Fruit fly (Drosophila melanogaster) whole organism, embryonic: Measurements from ENCODE around the gene e.

Source experiments
- Ada2b ChIP-seq: fragments of 200-800 bp; sonication (Bioruptor generic); IDR thresholded peaks from 2 replicates; pipeline ENCODE4 v1.3.6; 2022; ENCODE audit warnings: missing biosample characterization, missing genetic modification characterization
- Atf6 ChIP-seq: fragments of 200-800 bp; sonication (Bioruptor generic); IDR thresholded peaks from 2 replicates; pipeline ENCODE4 v1.3.6; 2022; ENCODE audit warnings: missing biosample characterization, missing genetic modification characterization
- CG11093 ChIP-seq: fragments of 200-800 bp; sonication (Bioruptor generic); IDR thresholded peaks from 3 replicates; pipeline ENCODE4 v1.3.6; 2022; ENCODE audit warnings: missing biosample characterization, missing genetic modification characterization
- CG11695 ChIP-seq: fragments of 200-800 bp; sonication (Bioruptor generic); IDR thresholded peaks from 3 replicates; pipeline ENCODE4 v1.3.6; 2022; ENCODE audit warnings: missing biosample characterization, missing genetic modification characterization
- CG11723 ChIP-seq: fragments of 200-800 bp; sonication (Bioruptor generic); optimal IDR thresholded peaks from 2 replicates; lab custom pipeline; 2017; ENCODE audit warnings: missing biosample characterization, mild to moderate bottlenecking, missing genetic modification characterization
- CG13287 ChIP-seq: fragments of 200-800 bp; sonication (Bioruptor generic); IDR thresholded peaks from 2 replicates; pipeline ENCODE4 v1.3.6; 2022; ENCODE audit warnings: missing biosample characterization, missing genetic modification characterization; ENCODE audit not compliant: partially characterized antibody
- CG17328 ChIP-seq: fragments of 200-800 bp; sonication (Bioruptor generic); IDR thresholded peaks from 2 replicates; pipeline ENCODE4 v1.3.6; 2022; ENCODE audit warnings: missing biosample characterization, missing genetic modification characterization
- CG17359 ChIP-seq: fragments of 200-800 bp; sonication (Bioruptor generic); optimal IDR thresholded peaks from 3 replicates; lab custom pipeline; 2018; ENCODE audit warnings: missing biosample characterization, mild to moderate bottlenecking, missing genetic modification characterization, moderate library complexity
- CG17568 ChIP-seq: fragments of 200-800 bp; sonication (Bioruptor generic); optimal IDR thresholded peaks from 2 replicates; lab custom pipeline; 2018; ENCODE audit warnings: missing biosample characterization, mild to moderate bottlenecking, missing genetic modification characterization, moderate library complexity
- CG17912 ChIP-seq: fragments of 200-800 bp; sonication (Bioruptor generic); optimal IDR thresholded peaks from 2 replicates; lab custom pipeline; 2018; ENCODE audit warnings: missing biosample characterization, mild to moderate bottlenecking, missing genetic modification characterization
- CG2875 ChIP-seq: fragments of 200-800 bp; sonication (Bioruptor generic); optimal IDR thresholded peaks from 2 replicates; lab custom pipeline; 2017; ENCODE audit warnings: missing biosample characterization, mild to moderate bottlenecking, missing genetic modification characterization, missing genetic modification reagents
- CG31441 ChIP-seq: fragments of 200-800 bp; sonication (Bioruptor generic); IDR thresholded peaks from 2 replicates; pipeline ENCODE4 v1.3.6; 2022; ENCODE audit warnings: missing biosample characterization, missing genetic modification characterization
- CG33213 ChIP-seq: fragments of 200-800 bp; sonication (Bioruptor generic); optimal IDR thresholded peaks from 3 replicates; lab custom pipeline; 2016; ENCODE audit warnings: missing biosample characterization, missing genetic modification characterization
- CG33557 ChIP-seq: fragments of 200-800 bp; sonication (Bioruptor generic); optimal IDR thresholded peaks from 2 replicates; lab custom pipeline; 2019; ENCODE audit warnings: missing biosample characterization, mild to moderate bottlenecking, missing genetic modification characterization, moderate library complexity
- CG34376 ChIP-seq: fragments of 200-800 bp; sonication (Bioruptor generic); optimal IDR thresholded peaks from 2 replicates; lab custom pipeline; 2018; ENCODE audit warnings: missing biosample characterization, mild to moderate bottlenecking, missing genetic modification characterization
- CG4360 ChIP-seq: fragments of 200-800 bp; sonication (Bioruptor generic); IDR thresholded peaks from 2 replicates; pipeline ENCODE4 v1.3.6; 2022; ENCODE audit warnings: missing biosample characterization, missing genetic modification characterization
- CG5180 ChIP-seq: fragments of 200-800 bp; sonication (Bioruptor generic); optimal IDR thresholded peaks from 3 replicates; lab custom pipeline; 2017; ENCODE audit warnings: missing biosample characterization, missing genetic modification characterization, mild to moderate bottlenecking, moderate library complexity, missing genetic modification reagents
- CG6254 ChIP-seq: fragments of 200-800 bp; sonication (Bioruptor generic); optimal IDR thresholded peaks from 3 replicates; lab custom pipeline; 2017; ENCODE audit warnings: mild to moderate bottlenecking, missing biosample characterization, missing genetic modification reagents, missing genetic modification characterization
- CG6813 ChIP-seq: fragments of 200-800 bp; sonication (Bioruptor generic); optimal IDR thresholded peaks from 2 replicates; lab custom pipeline; 2017; ENCODE audit warnings: missing biosample characterization, missing genetic modification characterization, mild to moderate bottlenecking, moderate library complexity, missing genetic modification reagents
- CG8089 ChIP-seq: fragments of 200-800 bp; sonication (Bioruptor generic); optimal IDR thresholded peaks from 3 replicates; lab custom pipeline; 2016; ENCODE audit warnings: missing biosample characterization, missing genetic modification characterization
- CG8359 ChIP-seq: fragments of 200-800 bp; sonication (Bioruptor generic); optimal IDR thresholded peaks from 2 replicates; lab custom pipeline; 2017; ENCODE audit warnings: missing biosample characterization, mild to moderate bottlenecking, missing genetic modification characterization, borderline replicate concordance
- Lhr ChIP-seq: fragments of 200-800 bp; sonication (Bioruptor generic); optimal IDR thresholded peaks from 3 replicates; lab custom pipeline; 2017; ENCODE audit warnings: mild to moderate bottlenecking, missing biosample characterization, missing genetic modification reagents, missing genetic modification characterization
- MTF-1 ChIP-seq: fragments of 200-800 bp; sonication (Bioruptor generic); optimal IDR thresholded peaks from 2 replicates; lab custom pipeline; 2018; ENCODE audit warnings: missing biosample characterization, mild to moderate bottlenecking, missing genetic modification characterization, borderline replicate concordance
- Max ChIP-seq: fragments of 200-800 bp; sonication (Bioruptor generic); optimal IDR thresholded peaks from 2 replicates; lab custom pipeline; 2016; ENCODE audit warnings: missing biosample characterization, mild to moderate bottlenecking, missing genetic modification characterization
- Opbp ChIP-seq: fragments of 200-800 bp; sonication (Bioruptor generic); IDR thresholded peaks from 3 replicates; pipeline ENCODE4 v1.3.6; 2022; ENCODE audit warnings: missing biosample characterization, missing genetic modification characterization; ENCODE audit not compliant: partially characterized antibody
- PHDP ChIP-seq: fragments of 200-800 bp; sonication (Bioruptor generic); optimal IDR thresholded peaks from 3 replicates; lab custom pipeline; 2018; ENCODE audit warnings: missing biosample characterization, mild to moderate bottlenecking, missing genetic modification characterization, moderate library complexity
- Pdp1 ChIP-seq, 2 experiments: fragments of 200-800 bp; sonication (Bioruptor generic); optimal IDR thresholded peaks; 3 replicates each; lab custom pipeline; 2016; ENCODE audit warnings: missing biosample characterization in 2 of 2, missing genetic modification characterization in 2 of 2, mild to moderate bottlenecking in 1 of 2, moderate library complexity in 1 of 2
- Ssrp ChIP-seq: fragments of 200-800 bp; sonication (Bioruptor generic); optimal IDR thresholded peaks from 2 replicates; lab custom pipeline; 2018; ENCODE audit warnings: missing biosample characterization, mild to moderate bottlenecking, missing genetic modification characterization, moderate library complexity
- ara ChIP-seq: fragments of 200-800 bp; sonication (Bioruptor generic); IDR thresholded peaks from 2 replicates; pipeline ENCODE4 v1.3.6; 2022; ENCODE audit warnings: missing biosample characterization, missing genetic modification characterization
- chinmo ChIP-seq: fragments of 200-800 bp; sonication (Bioruptor generic); IDR thresholded peaks from 4 replicates; pipeline ENCODE4 v1.3.6; 2022; ENCODE audit warnings: missing biosample characterization, missing genetic modification characterization; ENCODE audit not compliant: partially characterized antibody
- chm ChIP-seq: fragments of 200-800 bp; sonication (Bioruptor generic); IDR thresholded peaks from 2 replicates; pipeline ENCODE4 v1.3.6; 2022; ENCODE audit warnings: missing biosample characterization, missing genetic modification characterization
- ci ChIP-seq: fragments of 200-800 bp; sonication (Bioruptor generic); IDR thresholded peaks from 3 replicates; pipeline ENCODE4 v1.3.6; 2022; ENCODE audit warnings: missing biosample characterization, missing genetic modification characterization
- danr ChIP-seq: fragments of 200-800 bp; sonication (Bioruptor generic); IDR thresholded peaks from 2 replicates; pipeline ENCODE4 v1.3.6; 2022; ENCODE audit warnings: missing biosample characterization, missing genetic modification characterization
- exex ChIP-seq: fragments of 200-800 bp; sonication (Bioruptor generic); optimal IDR thresholded peaks from 4 replicates; lab custom pipeline; 2018; ENCODE audit warnings: missing biosample characterization, mild to moderate bottlenecking, missing genetic modification characterization, moderate library complexity
- gsb-n ChIP-seq: fragments of 200-800 bp; sonication (Bioruptor generic); optimal IDR thresholded peaks from 3 replicates; lab custom pipeline; 2018; ENCODE audit warnings: missing biosample characterization, mild to moderate bottlenecking, missing genetic modification characterization
- kah ChIP-seq: fragments of 200-800 bp; sonication (Bioruptor generic); optimal IDR thresholded peaks from 2 replicates; lab custom pipeline; 2018; ENCODE audit warnings: missing biosample characterization, mild to moderate bottlenecking, missing genetic modification characterization
- lov ChIP-seq, 2 experiments: fragments of 200-800 bp in 1 of 2; fragments of >200 bp in 1 of 2; sonication (Bioruptor generic) in 1 of 2; IDR thresholded peaks in 1 of 2; optimal IDR thresholded peaks in 1 of 2; 2 replicates in 1 of 2; 3 replicates in 1 of 2; pipeline versions ENCODE4 v1.3.6 to Lab custom; 2017 to 2022; ENCODE audit warnings: missing biosample characterization in 1 of 2, missing genetic modification characterization in 1 of 2
- otp ChIP-seq: fragments of 200-800 bp; sonication (Bioruptor generic); IDR thresholded peaks from 3 replicates; pipeline ENCODE4, ENCODE4 v1.3.6; 2022; ENCODE audit warnings: missing biosample characterization, missing genetic modification characterization
- pan ChIP-seq, 4 experiments: fragments of >200 bp in 3 of 4; fragments of 200-800 bp in 1 of 4; sonication (Bioruptor generic) in 1 of 4; optimal IDR thresholded peaks in 3 of 4; IDR thresholded peaks in 1 of 4; 2 replicates each; pipeline versions ENCODE4 v1.3.6 to Lab custom; 2017 to 2022; ENCODE audit warnings: missing biosample characterization in 2 of 4, missing genetic modification characterization in 2 of 4, mixed read lengths in 1 of 4
- phol ChIP-seq: fragments of 200-800 bp; sonication (Bioruptor generic); optimal IDR thresholded peaks from 3 replicates; lab custom pipeline; 2018; ENCODE audit warnings: missing biosample characterization, mild to moderate bottlenecking, missing genetic modification characterization, moderate library complexity
- salm ChIP-seq: fragments of 200-800 bp; sonication (Bioruptor generic); optimal IDR thresholded peaks from 2 replicates; lab custom pipeline; 2018; ENCODE audit warnings: missing biosample characterization, mild to moderate bottlenecking, missing genetic modification characterization
- sd ChIP-seq: fragments of 200-800 bp; sonication (Bioruptor generic); optimal IDR thresholded peaks from 3 replicates; lab custom pipeline; 2018; ENCODE audit warnings: missing biosample characterization, mild to moderate bottlenecking, missing genetic modification characterization, moderate library complexity
- unpg ChIP-seq: fragments of 200-800 bp; sonication (Bioruptor generic); optimal IDR thresholded peaks from 3 replicates; lab custom pipeline; 2018; ENCODE audit warnings: missing biosample characterization, mild to moderate bottlenecking, missing genetic modification characterization, moderate library complexity
- wek ChIP-seq: fragments of 200-800 bp; sonication (Bioruptor generic); optimal IDR thresholded peaks from 3 replicates; lab custom pipeline; 2018; ENCODE audit warnings: missing biosample characterization, mild to moderate bottlenecking, missing genetic modification characterization, moderate library complexity
- zfh1 ChIP-seq: fragments of 200-800 bp; sonication (Bioruptor generic); IDR thresholded peaks from 3 replicates; pipeline ENCODE4 v1.3.6; 2022; ENCODE audit warnings: missing biosample characterization, missing genetic modification characterization

e gene

DNA sequence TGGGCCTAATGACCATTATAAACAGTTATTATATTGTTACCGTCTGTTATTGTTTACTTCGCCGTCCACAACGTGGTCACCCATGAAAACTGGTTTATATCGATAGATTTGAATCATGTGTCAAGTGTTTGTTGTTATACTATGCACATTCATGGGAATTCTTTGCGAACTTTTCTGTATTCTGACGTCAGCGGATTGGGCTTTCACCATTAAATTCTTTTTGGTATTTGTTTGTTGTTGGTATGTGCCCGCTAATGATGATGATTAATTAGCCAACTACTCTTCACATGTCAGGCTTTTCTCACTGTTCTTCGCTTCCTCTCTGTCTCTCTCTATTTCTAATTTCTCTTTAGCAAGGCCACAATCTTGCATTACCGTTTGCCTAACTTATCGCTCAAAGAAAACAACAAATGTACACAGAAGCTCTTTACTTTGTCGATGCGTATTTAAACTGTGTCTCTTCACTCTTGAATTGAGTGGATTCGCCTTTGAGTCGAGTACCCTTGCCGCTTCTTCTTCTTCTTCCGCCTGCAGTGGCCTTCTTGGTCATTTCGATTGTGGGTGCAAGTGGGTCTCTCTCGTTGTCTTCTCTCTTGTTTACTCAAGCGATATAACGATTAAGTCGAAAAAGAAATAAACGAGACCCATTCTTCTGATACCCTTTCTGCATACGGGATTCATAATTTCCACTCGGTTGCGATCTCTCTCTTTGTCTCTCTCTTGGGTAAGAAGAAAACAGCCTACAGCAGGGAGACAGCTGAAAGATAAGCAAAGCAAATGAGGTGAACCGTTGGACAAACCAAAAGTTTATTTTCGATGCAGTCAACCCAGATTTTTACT lies 33.1 kb downstream of the e start (continued):
- no peak for TF ChIP-seq pan (optimal IDR thresholded peaks at IDR 0.05; lab: Kevin White, UChicago)
- TF ChIP-seq pan (GFP tag; optimal IDR thresholded peaks at IDR 0.05 in 1 of 2, IDR thresholded peaks at IDR 0.05 in 1 of 2): peak in 1 of 2 experiments; percentile 33
- TF ChIP-seq CG17568 (GFP tag; lab: Kevin White, UChicago): peak; percentile 93
- peak; percentile 69 for TF ChIP-seq CG5180 (GFP tag; lab: Kevin White, UChicago)
- peak; percentile 64 for TF ChIP-seq CG6254 (GFP tag; lab: Kevin White, UChicago)
- no peak for TF ChIP-seq lov (optimal IDR thresholded peaks at IDR 0.05; lab: Kevin White, UChicago)
- 0 out of 3 replicates have a peak, but pooled peaks have one; percentile 72 for TF ChIP-seq lov (GFP tag; IDR thresholded peaks at IDR 0.05; lab: Robert Waterston, UW)
- TF ChIP-seq Ada2b (GFP tag; lab: Robert Waterston, UW): no peak
- peak; percentile 95 for TF ChIP-seq CG33557 (GFP tag; lab: Kevin White, UChicago)
- peak; percentile 84 for TF ChIP-seq chm (GFP tag; lab: Robert Waterston, UW)
- TF ChIP-seq otp (GFP tag; lab: Robert Waterston, UW): peak; percentile 75; the same call in 2 of the 3 replicates
- peak; percentile 65 for TF ChIP-seq gsb-n
- peak; percentile 73 for TF ChIP-seq CG11723 (GFP tag; lab: Kevin White, UChicago)
- TF ChIP-seq CG4360 (GFP tag; lab: Robert Waterston, UW): peak; percentile 64; the same call in 1 of the 2 replicates
- 0 out of 3 replicates have a peak, but pooled peaks have one; percentile 48 for TF ChIP-seq CG11695
- TF ChIP-seq ara (GFP tag; lab: Robert Waterston, UW): peak; percentile 76
- TF ChIP-seq CG17359 (tag; lab: Kevin White, UChicago): peak; percentile 76
- peak; percentile 98 for TF ChIP-seq chinmo (GFP tag; lab: Robert Waterston, UW)
- peak; percentile 21 for TF ChIP-seq exex (tag; lab: Kevin White, UChicago)
- TF ChIP-seq Opbp (GFP tag; lab: Robert Waterston, UW): 0 out of 3 replicates have a peak, but pooled peaks have one; percentile 14
- TF ChIP-seq CG6813: peak; percentile 79
- peak; percentile 94 for TF ChIP-seq sd (tag; lab: Kevin White, UChicago)
- no peak for TF ChIP-seq phol (tag; lab: Kevin White, UChicago)
- TF ChIP-seq ci (GFP tag; lab: Robert Waterston, UW): peak; percentile 93
- TF ChIP-seq CG17912 (GFP tag; lab: Kevin White, UChicago): peak; percentile 97
- peak; percentile 45 for TF ChIP-seq PHDP
- TF ChIP-seq CG2875 (GFP tag; lab: Kevin White, UChicago): peak; percentile 70
- peak; percentile 67 for TF ChIP-seq unpg (GFP tag; lab: Kevin White, UChicago)
- TF ChIP-seq MTF-1 (GFP tag; lab: Kevin White, UChicago): peak; percentile 88
- TF ChIP-seq kah: peak; percentile 79
- TF ChIP-seq zfh1: 0 out of 3 replicates have a peak, but pooled peaks have one; percentile 13
- TF ChIP-seq CG34376: peak; percentile 74
- no peak for TF ChIP-seq Ssrp (tag; lab: Kevin White, UChicago)
- TF ChIP-seq CG17328: peak; percentile 18; the same call in 1 of the 2 replicates
- TF ChIP-seq Max (GFP tag; lab: Kevin White, UChicago): no peak
- no peak; the same call in 1 of the 2 replicates for TF ChIP-seq CG31441 (GFP tag; lab: Robert Waterston, UW)
- TF ChIP-seq CG11093 (GFP tag; lab: Robert Waterston, UW): peak; percentile 18; the same call in 1 of the 3 replicates
- TF ChIP-seq danr (GFP tag; lab: Robert Waterston, UW): peak; percentile 10; the same call in 1 of the 2 replicates
- TF ChIP-seq salm: peak; percentile 82
- peak; percentile 97 for TF ChIP-seq wek
- no peak for TF ChIP-seq Pdp1 (GFP tag; optimal IDR thresholded peaks at IDR 0.05; lab: Kevin White, UChicago)
- TF ChIP-seq CG8359 (GFP tag; lab: Kevin White, UChicago): no peak
- TF ChIP-seq CG13287: no peak
- peak; percentile 22; the same call in 1 of the 2 replicates for TF ChIP-seq Atf6 (GFP tag; lab: Robert Waterston, UW)
- TF ChIP-seq CG8089 (GFP tag; lab: Kevin White, UChicago): no peak
- no peak for TF ChIP-seq CG33213 (GFP tag; lab: Kevin White, UChicago)
- TF ChIP-seq Lhr (GFP tag; lab: Kevin White, UChicago): peak; percentile 5
